Worm (Caenorhabditis elegans): Measurements from ENCODE around the gene dhhc-10.

DNA sequence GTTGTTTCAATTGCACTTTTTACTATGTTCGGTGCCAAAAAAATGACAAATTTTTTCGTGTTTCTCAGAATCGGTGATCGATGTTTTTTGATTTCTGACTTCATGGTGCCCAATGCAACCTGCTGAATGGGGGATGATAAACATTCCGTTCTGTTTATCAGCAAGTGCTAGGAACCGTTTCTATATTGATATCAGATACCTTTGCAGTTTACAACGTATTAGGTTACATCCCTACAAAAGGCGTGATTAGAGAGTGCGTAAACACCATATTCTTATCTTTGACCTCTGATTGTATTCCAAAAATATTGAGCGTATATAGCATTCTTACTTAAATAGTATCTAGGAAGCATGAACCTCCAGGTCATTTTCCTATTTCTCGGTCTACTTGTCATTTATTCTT is 25.8 kb downstream of the dhhc-10 start, which contains the start of gene aman-1:
- no peak for TF ChIP-seq pes-1 (GFP tag; IDR thresholded peaks at IDR 0.05)
- no peak for TF ChIP-seq tbx-37 (GFP tag; conservative IDR thresholded peaks at IDR 0.05)
- TF ChIP-seq ama-1 (optimal IDR thresholded peaks at IDR 0.05) = no peak
